Worm (Caenorhabditis elegans) whole organism, mixed stage, embryonic: Measurements from ENCODE around the gene sdc-3.

ENCODE experiments used
- pha-4 ChIP-seq: fragments of 150-350 bp; optimal IDR thresholded peaks from 2 replicates; lab custom pipeline; 2018; ENCODE audit warnings: missing biosample characterization, missing genetic modification reagents, missing genetic modification characterization
- unc-62 ChIP-seq: fragments of 150-350 bp; optimal IDR thresholded peaks from 2 replicates; lab custom pipeline; 2014; ENCODE audit warnings: missing biosample characterization, missing genetic modification reagents, missing genetic modification characterization

- TF ChIP-seq unc-62 (GFP tag; lab: Kevin White, UChicago) (no peak), pha-4 (tag; lab: Kevin White, UChicago) (no peak)
Measured at ce11 chrV:14991489-14991888, 56.5 kb downstream of the sdc-3 start.
